Fruit fly (Drosophila melanogaster) whole organism: ENCODE measurements around the gene CG4733.

ENCODE experiments used
- CG8478 ChIP-seq: fragments of >200 bp; optimal IDR thresholded peaks from 2 replicates; lab custom pipeline; 2018; ENCODE audit warnings: inconsistent platforms
- Dll ChIP-seq: fragments of >200 bp; optimal IDR thresholded peaks from 2 replicates; lab custom pipeline; 2017
- EcR ChIP-seq, 2 experiments: fragments of >200 bp; optimal IDR thresholded peaks; 2 replicates each; lab custom pipeline; 2017; ENCODE audit warnings: missing biosample characterization in 2 of 2, missing genetic modification characterization in 2 of 2, missing genetic modification reagents in 2 of 2
- pan ChIP-seq: fragments of >200 bp; optimal IDR thresholded peaks from 2 replicates; lab custom pipeline; 2017
- psq ChIP-seq: fragments of >200 bp; optimal IDR thresholded peaks from 2 replicates; lab custom pipeline; 2017
- usp ChIP-seq: fragments of >200 bp; optimal IDR thresholded peaks from 2 replicates; lab custom pipeline; 2017; ENCODE audit warnings: missing biosample characterization, missing genetic modification characterization, mixed read lengths

DNA sequence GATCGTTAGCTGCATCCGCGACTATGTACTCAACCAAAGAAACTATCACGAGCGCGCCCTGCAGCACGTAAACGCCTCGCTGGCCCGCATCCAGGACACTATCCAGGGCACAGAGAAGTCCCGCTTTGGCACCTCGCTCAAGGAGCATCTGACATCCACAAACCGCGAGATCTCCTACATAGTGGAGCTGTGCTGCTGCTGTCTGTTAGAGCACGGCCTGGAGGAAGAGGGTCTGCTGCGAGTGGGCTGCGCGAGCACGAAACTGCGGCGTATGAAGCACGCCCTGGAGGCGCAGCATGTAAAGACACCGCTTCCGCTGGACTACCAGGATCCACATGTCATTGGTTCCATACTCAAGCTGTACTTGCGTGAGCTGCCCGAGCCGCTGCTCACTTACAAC lies 20.5 kb downstream of the CG4733 start:
- TF ChIP-seq usp (GFP tag; lab: Kevin White, UChicago) (no peak), psq (lab: Kevin White, UChicago) (no peak), EcR (GFP tag; optimal IDR thresholded peaks at IDR 0.05; lab: Kevin White, UChicago) (no peak), Dll (lab: Kevin White, UChicago) (no peak), CG8478 (no peak), pan (no peak)
